Worm (Caenorhabditis elegans) whole organism, early embryonic: Measurements from ENCODE around the gene aly-3.

Experiments used
- B0310.2 ChIP-seq: sonication (generic microtip); optimal IDR thresholded peaks from 2 replicates; lab custom pipeline; 2016; ENCODE audit warnings: mild to moderate bottlenecking, missing genetic modification characterization, missing compliant biosample characterization
- F13C5.2 ChIP-seq: sonication (generic microtip); optimal IDR thresholded peaks from 2 replicates; lab custom pipeline; 2017; ENCODE audit warnings: mild to moderate bottlenecking, missing genetic modification characterization, inconsistent platforms, missing compliant biosample characterization
- ama-1 ChIP-seq: fragments of 150-350 bp; optimal IDR thresholded peaks from 2 replicates; lab custom pipeline; 2014
- flt-1 ChIP-seq: fragments of 200-800 bp; sonication (Bioruptor generic); IDR thresholded peaks from 2 replicates; pipeline ENCODE4 v1.3.6; 2022; ENCODE audit warnings: missing genetic modification characterization, missing compliant biosample characterization
- hmbx-1 ChIP-seq: sonication (generic microtip); optimal IDR thresholded peaks from 2 replicates; lab custom pipeline; 2016; ENCODE audit warnings: mild to moderate bottlenecking, missing genetic modification characterization, missing compliant biosample characterization

- TF ChIP-seq ama-1 (lab: Kevin White, UChicago) (peak; percentile 39), hmbx-1 (no peak), B0310.2 (tag; lab: Kevin White, UChicago) (no peak), F13C5.2 (no peak), flt-1 (no peak)
Observed at ce11 chrIV:12088898-12089297, 34.2 kb upstream of the aly-3 start.
